Worm (Caenorhabditis elegans) whole organism, L4 larva: ENCODE data around the gene ZK546.4.
"Not testable (repeated sequence)": the region's sequence is repeated elsewhere in the genome, so short reads cannot be mapped to it uniquely, and the experiment has no call there.

Source experiments
- dpl-1 ChIP-seq: fragments of 150-350 bp; optimal IDR thresholded peaks from 2 replicates; lab custom pipeline; 2014; ENCODE audit warnings: missing biosample characterization, missing genetic modification reagents, missing genetic modification characterization
- nhr-11 ChIP-seq: fragments of 150-350 bp; optimal IDR thresholded peaks from 2 replicates; lab custom pipeline; 2014; ENCODE audit warnings: missing biosample characterization, missing genetic modification characterization

- TF ChIP-seq nhr-11 (tag; lab: Kevin White, UChicago); dpl-1 (GFP tag; lab: Kevin White, UChicago): not testable (repeated sequence)
These were observed 34.1 kb upstream of the ZK546.4 start, which contains the start of gene sgt-1 for ce11 chrII:4903696-4904095.
